Worm (Caenorhabditis elegans) whole organism, L4 larva: ENCODE data around the gene scl-8.
A peak's percentile ranks its signal among the peaks of the same experiment; 100 is the strongest.

Experiments used
- F26F4.8 ChIP-seq: fragments of 200-800 bp; sonication (Bioruptor generic); conservative IDR thresholded peaks from 2 replicates; pipeline ENCODE4 v1.3.6; 2022; ENCODE audit warnings: missing genetic modification characterization, missing compliant biosample characterization
- R02D3.7 ChIP-seq: fragments of 150-350 bp; sonication (generic microtip); optimal IDR thresholded peaks from 3 replicates; lab custom pipeline; 2014; ENCODE audit warnings: missing biosample characterization, missing genetic modification characterization
- Y105C5A.15 ChIP-seq: fragments of 200-800 bp; sonication (Bioruptor generic); IDR thresholded peaks from 2 replicates; pipeline ENCODE4 v1.3.6; 2022; ENCODE audit warnings: missing genetic modification characterization, missing compliant biosample characterization
- Y48G9A.11 ChIP-seq: fragments of 200-800 bp; sonication (Bioruptor generic); IDR thresholded peaks from 2 replicates; pipeline ENCODE4 v1.3.6; 2022; ENCODE audit warnings: missing genetic modification reagents, missing genetic modification characterization, missing compliant biosample characterization
- ZK337.2 ChIP-seq: fragments of 200-800 bp; sonication (Bioruptor generic); IDR thresholded peaks from 2 replicates; pipeline ENCODE4 v1.3.6; 2022; ENCODE audit warnings: missing genetic modification reagents, missing genetic modification characterization, missing compliant biosample characterization
- ZK546.5 ChIP-seq, 2 experiments: sonication (generic microtip); optimal IDR thresholded peaks; 2 replicates each; lab custom pipeline; 2017; ENCODE audit warnings: missing biosample characterization in 2 of 2, missing genetic modification characterization in 2 of 2
- aha-1 ChIP-seq: fragments of 150-350 bp; peaks from one replicate; lab custom pipeline; 2014; ENCODE audit warnings: missing biosample characterization, missing genetic modification characterization
- ama-1 ChIP-seq: fragments of 150-350 bp; optimal IDR thresholded peaks from 2 replicates; lab custom pipeline; 2014; ENCODE audit warnings: inconsistent platforms, mixed read lengths
- attf-4 ChIP-seq: sonication (generic microtip); optimal IDR thresholded peaks from 3 replicates; lab custom pipeline; 2017; ENCODE audit warnings: missing biosample characterization, missing genetic modification characterization
- ceh-20 ChIP-seq: fragments of 200-800 bp; sonication (Bioruptor generic); IDR thresholded peaks from 2 replicates; pipeline ENCODE4 v1.3.6; 2022; ENCODE audit warnings: missing genetic modification reagents, missing genetic modification characterization, missing compliant biosample characterization
- ceh-82 ChIP-seq: sonication (generic microtip); optimal IDR thresholded peaks from 2 replicates; lab custom pipeline; 2017; ENCODE audit warnings: missing biosample characterization, missing genetic modification characterization
- ces-1 ChIP-seq: fragments of 150-350 bp; sonication (generic microtip); optimal IDR thresholded peaks from 4 replicates; lab custom pipeline; 2014; ENCODE audit warnings: missing biosample characterization, missing genetic modification reagents, missing genetic modification characterization
- cey-2 ChIP-seq: sonication (generic microtip); optimal IDR thresholded peaks from 3 replicates; lab custom pipeline; 2017; ENCODE audit warnings: missing genetic modification characterization, mild to moderate bottlenecking, missing compliant biosample characterization, antibody characterized with exemption, borderline replicate concordance; ENCODE audit not compliant: insufficient read depth
- ctbp-1 ChIP-seq: fragments of 200-800 bp; sonication (Bioruptor generic); IDR thresholded peaks from 2 replicates; pipeline ENCODE4 v1.3.6; 2022; ENCODE audit warnings: missing genetic modification reagents, missing genetic modification characterization, missing compliant biosample characterization
- daf-12 ChIP-seq: fragments of 150-350 bp; optimal IDR thresholded peaks from 2 replicates; lab custom pipeline; 2014; ENCODE audit warnings: missing biosample characterization, missing genetic modification reagents, missing genetic modification characterization
- daf-16 ChIP-seq, 3 experiments: sonication (generic microtip); optimal IDR thresholded peaks; 2 replicates each; lab custom pipeline; 2016 to 2017; ENCODE audit warnings: missing genetic modification characterization in 3 of 3, missing genetic modification reagents in 3 of 3, mild to moderate bottlenecking in 2 of 3, missing compliant biosample characterization in 2 of 3, missing biosample characterization in 1 of 3, moderate library complexity in 1 of 3
- daf-19 ChIP-seq: fragments of 200-800 bp; sonication (Bioruptor generic); conservative IDR thresholded peaks from 2 replicates; pipeline ENCODE4 v1.3.6; 2022; ENCODE audit warnings: missing genetic modification characterization, missing compliant biosample characterization
- dmd-8 ChIP-seq: fragments of 200-800 bp; sonication (Bioruptor generic); IDR thresholded peaks from 2 replicates; pipeline ENCODE4 v1.3.6; 2022; ENCODE audit warnings: missing genetic modification characterization, missing compliant biosample characterization
- dmd-9 ChIP-seq: fragments of 200-800 bp; sonication (Bioruptor generic); IDR thresholded peaks from 2 replicates; pipeline ENCODE4 v1.3.6; 2022; ENCODE audit warnings: missing genetic modification reagents, missing genetic modification characterization, missing compliant biosample characterization
- dve-1 ChIP-seq: sonication (generic microtip); optimal IDR thresholded peaks from 2 replicates; lab custom pipeline; 2017; ENCODE audit warnings: antibody characterized with exemption, mild to moderate bottlenecking, missing genetic modification characterization, missing compliant biosample characterization; ENCODE audit not compliant: insufficient read depth
- egl-43 ChIP-seq: fragments of 200-800 bp; sonication (Bioruptor generic); IDR thresholded peaks from 2 replicates; pipeline ENCODE4 v1.3.6; 2022; ENCODE audit warnings: missing genetic modification reagents, missing genetic modification characterization, missing compliant biosample characterization
- gei-8 ChIP-seq: fragments of 200-800 bp; sonication (Bioruptor generic); optimal IDR thresholded peaks from 2 replicates; lab custom pipeline; 2018; ENCODE audit warnings: mild to moderate bottlenecking, missing genetic modification characterization, missing compliant biosample characterization
- hif-1 ChIP-seq, 2 experiments: sonication (generic microtip); optimal IDR thresholded peaks; 2 replicates each; lab custom pipeline; 2016 to 2017; ENCODE audit warnings: missing compliant biosample characterization in 2 of 2, missing genetic modification characterization in 2 of 2, missing genetic modification reagents in 2 of 2, missing genotype in 2 of 2, mild to moderate bottlenecking in 1 of 2
- hlh-11 ChIP-seq: fragments of 200-800 bp; sonication (Bioruptor generic); optimal IDR thresholded peaks from 2 replicates; lab custom pipeline; 2018; ENCODE audit warnings: mild to moderate bottlenecking, missing genetic modification characterization, missing compliant biosample characterization
- hlh-30 ChIP-seq: sonication (generic microtip); optimal IDR thresholded peaks from 2 replicates; lab custom pipeline; 2017; ENCODE audit warnings: antibody characterized with exemption, mild to moderate bottlenecking, missing genetic modification characterization, missing compliant biosample characterization; ENCODE audit not compliant: insufficient read depth
- jun-1 ChIP-seq: fragments of 150-350 bp; optimal IDR thresholded peaks from 2 replicates; lab custom pipeline; 2014; ENCODE audit warnings: missing biosample characterization, missing genetic modification reagents, missing genetic modification characterization
- lin-15B ChIP-seq: fragments of 150-350 bp; sonication (generic microtip); optimal IDR thresholded peaks from 3 replicates; lab custom pipeline; 2014; ENCODE audit warnings: missing biosample characterization, missing genetic modification characterization
- lin-29 ChIP-seq: fragments of 200-800 bp; sonication (Bioruptor generic); IDR thresholded peaks from 2 replicates; pipeline ENCODE4 v1.3.6; 2022; ENCODE audit warnings: missing genetic modification reagents, missing genetic modification characterization, missing compliant biosample characterization
- lsy-2 ChIP-seq, 2 experiments: fragments of 150-350 bp in 1 of 2; sonication (generic microtip) in 1 of 2; optimal IDR thresholded peaks; 2 replicates each; lab custom pipeline; 2014 to 2017; ENCODE audit warnings: missing biosample characterization in 2 of 2, missing genetic modification characterization in 2 of 2
- mdl-1 ChIP-seq, 2 experiments: fragments of 150-350 bp in 1 of 2; sonication (generic microtip) in 1 of 2; optimal IDR thresholded peaks; 2 replicates each; lab custom pipeline; 2014 to 2017; ENCODE audit warnings: missing biosample characterization in 2 of 2, missing genetic modification characterization in 2 of 2
- nhr-102 ChIP-seq: sonication (generic microtip); optimal IDR thresholded peaks from 2 replicates; lab custom pipeline; 2016; ENCODE audit warnings: mild to moderate bottlenecking, missing genetic modification characterization, moderate library complexity, missing compliant biosample characterization
- nhr-111 ChIP-seq: fragments of 200-800 bp; sonication (Bioruptor generic); optimal IDR thresholded peaks from 2 replicates; lab custom pipeline; 2018; ENCODE audit warnings: mild to moderate bottlenecking, missing genetic modification characterization, missing compliant biosample characterization
- nhr-237 ChIP-seq: sonication (generic microtip); optimal IDR thresholded peaks from 2 replicates; lab custom pipeline; 2017; ENCODE audit warnings: missing biosample characterization, missing genetic modification characterization
- nhr-25 ChIP-seq: sonication (generic microtip); optimal IDR thresholded peaks from 2 replicates; lab custom pipeline; 2017; ENCODE audit warnings: missing genetic modification characterization, mild to moderate bottlenecking, missing compliant biosample characterization, antibody characterized with exemption, moderate library complexity, borderline replicate concordance; ENCODE audit not compliant: insufficient read depth
- nhr-28 ChIP-seq: fragments of 150-350 bp; optimal IDR thresholded peaks from 2 replicates; lab custom pipeline; 2014; ENCODE audit warnings: missing biosample characterization, missing genetic modification characterization
- nhr-42 ChIP-seq: fragments of 200-800 bp; sonication (Bioruptor generic); IDR thresholded peaks from 2 replicates; pipeline ENCODE4 v1.3.6; 2022; ENCODE audit warnings: missing genetic modification characterization, missing compliant biosample characterization
- pqm-1 ChIP-seq: sonication (generic microtip); optimal IDR thresholded peaks from 2 replicates; lab custom pipeline; 2017; ENCODE audit warnings: missing biosample characterization, missing genetic modification characterization
- set-16 ChIP-seq: fragments of 200-800 bp; sonication (Bioruptor generic); IDR thresholded peaks from 2 replicates; pipeline ENCODE4 v1.3.6; 2022; ENCODE audit warnings: missing genetic modification reagents, missing genetic modification characterization, missing compliant biosample characterization
- snpc-4 ChIP-seq: fragments of 150-350 bp; optimal IDR thresholded peaks from 2 replicates; lab custom pipeline; 2014; ENCODE audit warnings: missing biosample characterization, missing genetic modification characterization
- spr-1 ChIP-seq: sonication (generic microtip); optimal IDR thresholded peaks from 2 replicates; lab custom pipeline; 2016; ENCODE audit warnings: mild to moderate bottlenecking, missing genetic modification characterization, missing compliant biosample characterization
- unc-62 ChIP-seq, 3 experiments: fragments of 150-350 bp in 1 of 3; sonication (generic microtip); optimal IDR thresholded peaks in 2 of 3; peaks in 1 of 3; 1 replicate in 1 of 3; 2 replicates in 2 of 3; lab custom pipeline; 2014 to 2017; ENCODE audit warnings: missing biosample characterization in 3 of 3, missing genetic modification characterization in 3 of 3, missing genetic modification reagents in 3 of 3, missing genotype in 1 of 3
- zag-1 ChIP-seq: fragments of 150-350 bp; optimal IDR thresholded peaks from 2 replicates; lab custom pipeline; 2014; ENCODE audit warnings: missing biosample characterization, missing genetic modification characterization
- zfp-2 ChIP-seq: sonication (generic microtip); optimal IDR thresholded peaks from 2 replicates; lab custom pipeline; 2016; ENCODE audit warnings: mild to moderate bottlenecking, missing genetic modification characterization, missing compliant biosample characterization
- zfp-3 ChIP-seq: fragments of 200-800 bp; sonication (Bioruptor generic); conservative IDR thresholded peaks from 2 replicates; pipeline ENCODE4 v1.3.6; 2022; ENCODE audit warnings: missing genetic modification reagents, missing genetic modification characterization, missing compliant biosample characterization
- ztf-11 ChIP-seq: fragments of 150-350 bp; optimal IDR thresholded peaks from 2 replicates; lab custom pipeline; 2014; ENCODE audit warnings: missing biosample characterization, missing genetic modification characterization

Gene scl-8

ce11 chrIV:13030467-13031299, 40.9 kb upstream of the scl-8 start:
- TF ChIP-seq aha-1 = peak; percentile 52
- TF ChIP-seq zag-1 (tag; lab: Kevin White, UChicago) = no peak
- 0 out of 2 replicates have a peak, but pooled peaks have one; percentile 50 for TF ChIP-seq daf-19
- TF ChIP-seq dmd-9 (GFP tag; lab: Robert Waterston, UW) = no peak
- no peak for TF ChIP-seq spr-1 (tag; lab: Kevin White, UChicago)
- TF ChIP-seq zfp-3 (GFP tag; lab: Robert Waterston, UW) = no peak
- no peak for TF ChIP-seq dve-1 (tag; lab: Kevin White, UChicago)
- no peak for TF ChIP-seq lin-29
- no peak for TF ChIP-seq nhr-102 (tag; lab: Kevin White, UChicago)
- TF ChIP-seq ces-1 (GFP tag; lab: Kevin White, UChicago) = no peak
- no peak for TF ChIP-seq Y48G9A.11 (GFP tag; lab: Robert Waterston, UW)
- TF ChIP-seq nhr-25 (tag; lab: Kevin White, UChicago) = peak; percentile 52
- peak in 1 of 2 experiments; percentile 85 for TF ChIP-seq unc-62 (GFP tag; optimal IDR thresholded peaks at IDR 0.05 in 1 of 2; lab: Kevin White, UChicago)
- TF ChIP-seq unc-62 (tag; optimal IDR thresholded peaks at IDR 0.05; lab: Kevin White, UChicago) = no peak
- TF ChIP-seq F26F4.8 (GFP tag; lab: Robert Waterston, UW) = no peak
- no peak for TF ChIP-seq nhr-237 (tag; lab: Kevin White, UChicago)
- TF ChIP-seq daf-12 (tag; lab: Kevin White, UChicago) = no peak
- peak; percentile 29 for TF ChIP-seq hlh-11 (tag; lab: Kevin White, UChicago)
- no peak for TF ChIP-seq ZK546.5 (tag; optimal IDR thresholded peaks at IDR 0.05; lab: Kevin White, UChicago)
- TF ChIP-seq snpc-4 (tag; lab: Kevin White, UChicago) = no peak
- TF ChIP-seq ama-1 (lab: Kevin White, UChicago) = no peak
- TF ChIP-seq mdl-1 (tag; optimal IDR thresholded peaks at IDR 0.05; lab: Kevin White, UChicago) = no peak
- no peak for TF ChIP-seq egl-43 (GFP tag; lab: Robert Waterston, UW)
- TF ChIP-seq gei-8 = no peak
- TF ChIP-seq zfp-2 (tag; lab: Kevin White, UChicago) = no peak
- TF ChIP-seq dmd-8 = no peak
- TF ChIP-seq set-16 (GFP tag; lab: Robert Waterston, UW) = no peak
- no peak for TF ChIP-seq ZK337.2 (GFP tag; lab: Robert Waterston, UW)
- no peak for TF ChIP-seq hif-1 (tag; optimal IDR thresholded peaks at IDR 0.05; lab: Kevin White, UChicago)
- TF ChIP-seq pqm-1 (tag; lab: Kevin White, UChicago) = no peak
- TF ChIP-seq nhr-111 (GFP tag; lab: Kevin White, UChicago) = no peak
- no peak for TF ChIP-seq Y105C5A.15
- no peak for TF ChIP-seq lsy-2 (tag; optimal IDR thresholded peaks at IDR 0.05; lab: Kevin White, UChicago)
- peak; percentile 6 for TF ChIP-seq nhr-28 (tag; lab: Kevin White, UChicago)
- no peak for TF ChIP-seq R02D3.7 (tag; lab: Kevin White, UChicago)
- TF ChIP-seq cey-2 (tag; lab: Kevin White, UChicago) = no peak

- TF ChIP-seq nhr-42 (no peak), dmd-9 (GFP tag; lab: Robert Waterston, UW) (no peak), ces-1 (GFP tag; lab: Kevin White, UChicago) (no peak), daf-16 (GFP tag; optimal IDR thresholded peaks at IDR 0.05; lab: Kevin White, UChicago) (no peak), daf-16 (tag; optimal IDR thresholded peaks at IDR 0.05; lab: Kevin White, UChicago) (peak; percentile 56), aha-1 (peak; percentile 70), hlh-11 (tag; lab: Kevin White, UChicago) (peak; percentile 28), pqm-1 (tag; lab: Kevin White, UChicago) (peak; percentile 28), ceh-20 (GFP tag; lab: Robert Waterston, UW) (no peak), dve-1 (tag; lab: Kevin White, UChicago) (peak; percentile 61), nhr-28 (tag; lab: Kevin White, UChicago) (peak; percentile 21), mdl-1 (tag; optimal IDR thresholded peaks at IDR 0.05; lab: Kevin White, UChicago) (peak in 1 of 2 experiments; percentile 12), ctbp-1 (GFP tag; lab: Robert Waterston, UW) (no peak), attf-4 (tag; lab: Kevin White, UChicago) (no peak), unc-62 (GFP tag; optimal IDR thresholded peaks at IDR 0.05 in 1 of 2; lab: Kevin White, UChicago) (peak in 1 of 2 experiments; percentile 10), unc-62 (tag; optimal IDR thresholded peaks at IDR 0.05; lab: Kevin White, UChicago) (no peak), lin-15B (no peak), ZK546.5 (tag; optimal IDR thresholded peaks at IDR 0.05; lab: Kevin White, UChicago) (no peak), spr-1 (tag; lab: Kevin White, UChicago) (no peak), nhr-111 (GFP tag; lab: Kevin White, UChicago) (no peak), gei-8 (no peak), ztf-11 (tag; lab: Kevin White, UChicago) (no peak), ceh-82 (tag; lab: Kevin White, UChicago) (no peak), hlh-30 (tag; lab: Kevin White, UChicago) (peak; percentile 48), jun-1 (no peak)
These were observed 39.4 kb upstream of the scl-8 start for ce11 chrIV:13032153-13032552.
